Fruit fly (Drosophila melanogaster): ENCODE results near the gene PolE1.

Gene PolE1

dm6 chr3R:23346893-23347396 lies 983 bp upstream of the PolE1 start (continued):
- TF ChIP-seq Doc3 (GFP tag; IDR thresholded peaks at IDR 0.05; ENCODE audit: partially characterized antibody): no peak
- no peak for TF ChIP-seq CG2129 (GFP tag; IDR thresholded peaks at IDR 0.05; ENCODE audit: partially characterized antibody)
- no peak for TF ChIP-seq CG17568 (GFP tag; optimal IDR thresholded peaks at IDR 0.05)
- peak; percentile 57 for TF ChIP-seq CG13775 (GFP tag; optimal IDR thresholded peaks at IDR 0.05)
- TF ChIP-seq CG14860 (GFP tag; IDR thresholded peaks at IDR 0.05; ENCODE audit: partially characterized antibody): no peak
- TF ChIP-seq Hey (tag; optimal IDR thresholded peaks at IDR 0.05): no peak
- TF ChIP-seq CG13287 (GFP tag; IDR thresholded peaks at IDR 0.05; ENCODE audit: partially characterized antibody): no peak
- peak; percentile 20 for TF ChIP-seq Kr (GFP tag; optimal IDR thresholded peaks at IDR 0.05)
- TF ChIP-seq Xrp1 (GFP tag; IDR thresholded peaks at IDR 0.05): peak; percentile 74
- TF ChIP-seq schlank (tag; optimal IDR thresholded peaks at IDR 0.05): no peak
- TF ChIP-seq CG12219 (GFP tag; optimal IDR thresholded peaks at IDR 0.05): no peak
- TF ChIP-seq HmgZ (tag; optimal IDR thresholded peaks at IDR 0.05): no peak
- TF ChIP-seq dpn (GFP tag; optimal IDR thresholded peaks at IDR 0.05): peak in 1 of 2 experiments; percentile 20
- TF ChIP-seq CG6791 (GFP tag; IDR thresholded peaks at IDR 0.05; ENCODE audit: partially characterized antibody): no peak
- no peak for TF ChIP-seq yki (optimal IDR thresholded peaks at IDR 0.05)
- no peak for TF ChIP-seq gsb (GFP tag; IDR thresholded peaks at IDR 0.05)
- TF ChIP-seq H2.0 (GFP tag; IDR thresholded peaks at IDR 0.05): peak; percentile 52
- no peak for TF ChIP-seq Poxn (GFP tag; IDR thresholded peaks at IDR 0.05)
- peak; percentile 30; the same call in 1 of the 2 replicates for TF ChIP-seq onecut (GFP tag; IDR thresholded peaks at IDR 0.05)
- no peak for TF ChIP-seq wor (GFP tag; IDR thresholded peaks at IDR 0.05)
- no peak for TF ChIP-seq CG4360 (GFP tag; IDR thresholded peaks at IDR 0.05)
- no peak for TF ChIP-seq Myb (GFP tag; optimal IDR thresholded peaks at IDR 0.05)
- TF ChIP-seq CG16779 (GFP tag; IDR thresholded peaks at IDR 0.05): no peak
- TF ChIP-seq CG14965 (GFP tag; optimal IDR thresholded peaks at IDR 0.05; ENCODE audit: borderline replicate concordance): no peak
- TF ChIP-seq chm (GFP tag; IDR thresholded peaks at IDR 0.05): 0 out of 2 replicates have a peak, but pooled peaks have one; percentile 36
- no peak for TF ChIP-seq eve (GFP tag; optimal IDR thresholded peaks at IDR 0.05)
- no peak for TF ChIP-seq Dip2 (GFP tag; IDR thresholded peaks at IDR 0.05)
- TF ChIP-seq CG7928 (GFP tag; optimal IDR thresholded peaks at IDR 0.05): no peak
- no peak for TF ChIP-seq Elba2 (GFP tag; optimal IDR thresholded peaks at IDR 0.05)
- no peak for TF ChIP-seq Ravus (GFP tag; IDR thresholded peaks at IDR 0.05)
- TF ChIP-seq CG4617 (GFP tag; optimal IDR thresholded peaks at IDR 0.05; ENCODE audit: borderline replicate concordance): no peak
- peak; percentile 24 for TF ChIP-seq kay (GFP tag; optimal IDR thresholded peaks at IDR 0.05)
- TF ChIP-seq CG4820 (GFP tag; optimal IDR thresholded peaks at IDR 0.05): peak; percentile 1
- peak; percentile 47 for TF ChIP-seq tna (GFP tag; IDR thresholded peaks at IDR 0.05; ENCODE audit: partially characterized antibody)
- no peak for TF ChIP-seq CG3847 (GFP tag; IDR thresholded peaks at IDR 0.05)
- TF ChIP-seq ap (GFP tag; IDR thresholded peaks at IDR 0.05): peak; percentile 37; the same call in 1 of the 2 replicates
- TF ChIP-seq Hmx (GFP tag; optimal IDR thresholded peaks at IDR 0.05): no peak
- TF ChIP-seq Hsf (GFP tag; optimal IDR thresholded peaks at IDR 0.05): no peak
- peak; percentile 78 for TF ChIP-seq Meics (GFP tag; optimal IDR thresholded peaks at IDR 0.05)
- peak; percentile 77 for TF ChIP-seq Rfx (GFP tag; IDR thresholded peaks at IDR 0.05)
- no peak for TF ChIP-seq CG43689 (GFP tag; IDR thresholded peaks at IDR 0.05)
- TF ChIP-seq CG4328 (GFP tag; optimal IDR thresholded peaks at IDR 0.05): no peak
- peak; percentile 55 for TF ChIP-seq Blimp-1 (GFP tag; optimal IDR thresholded peaks at IDR 0.05)
- TF ChIP-seq CG30403 (GFP tag; optimal IDR thresholded peaks at IDR 0.05): peak; percentile 53
- peak; percentile 32; the same call in 1 of the 2 replicates for TF ChIP-seq sisA (GFP tag; IDR thresholded peaks at IDR 0.05)
- 0 out of 2 replicates have a peak, but pooled peaks have one; percentile 19 for TF ChIP-seq ssp (GFP tag; IDR thresholded peaks at IDR 0.05)
- peak; percentile 83 for TF ChIP-seq vvl (GFP tag; IDR thresholded peaks at IDR 0.05)
- no peak for TF ChIP-seq CG11560 (tag; IDR thresholded peaks at IDR 0.05)
- no peak for TF ChIP-seq CG9797 (GFP tag; optimal IDR thresholded peaks at IDR 0.05)
- TF ChIP-seq pzg (GFP tag; optimal IDR thresholded peaks at IDR 0.05): no peak
- peak; percentile 53 for TF ChIP-seq slbo (GFP tag; IDR thresholded peaks at IDR 0.05)
